Worm (Caenorhabditis elegans) whole organism, early embryonic: Measurements from ENCODE around the gene F11A5.15.

Source experiments
- aly-1 ChIP-seq: sonication (generic microtip); optimal IDR thresholded peaks from 2 replicates; lab custom pipeline; 2016; ENCODE audit warnings: missing genetic modification characterization, missing compliant biosample characterization
- ama-1 ChIP-seq: fragments of 150-350 bp; optimal IDR thresholded peaks from 2 replicates; lab custom pipeline; 2014
- ceh-13 ChIP-seq: fragments of 200-800 bp; sonication (Bioruptor generic); optimal IDR thresholded peaks from 2 replicates; lab custom pipeline; 2018; ENCODE audit warnings: mild to moderate bottlenecking, missing genetic modification characterization, missing compliant biosample characterization
- ets-7 ChIP-seq: sonication (generic microtip); optimal IDR thresholded peaks from 2 replicates; lab custom pipeline; 2016; ENCODE audit warnings: missing genotype, missing genetic modification characterization, missing compliant biosample characterization
- flt-1 ChIP-seq: fragments of 200-800 bp; sonication (Bioruptor generic); IDR thresholded peaks from 2 replicates; pipeline ENCODE4 v1.3.6; 2022; ENCODE audit warnings: missing genetic modification characterization, missing compliant biosample characterization
- hmbx-1 ChIP-seq: sonication (generic microtip); optimal IDR thresholded peaks from 2 replicates; lab custom pipeline; 2016; ENCODE audit warnings: mild to moderate bottlenecking, missing genetic modification characterization, missing compliant biosample characterization
- hnd-1 ChIP-seq: sonication (generic microtip); optimal IDR thresholded peaks from 2 replicates; lab custom pipeline; 2016; ENCODE audit warnings: missing genetic modification characterization, missing compliant biosample characterization

DNA sequence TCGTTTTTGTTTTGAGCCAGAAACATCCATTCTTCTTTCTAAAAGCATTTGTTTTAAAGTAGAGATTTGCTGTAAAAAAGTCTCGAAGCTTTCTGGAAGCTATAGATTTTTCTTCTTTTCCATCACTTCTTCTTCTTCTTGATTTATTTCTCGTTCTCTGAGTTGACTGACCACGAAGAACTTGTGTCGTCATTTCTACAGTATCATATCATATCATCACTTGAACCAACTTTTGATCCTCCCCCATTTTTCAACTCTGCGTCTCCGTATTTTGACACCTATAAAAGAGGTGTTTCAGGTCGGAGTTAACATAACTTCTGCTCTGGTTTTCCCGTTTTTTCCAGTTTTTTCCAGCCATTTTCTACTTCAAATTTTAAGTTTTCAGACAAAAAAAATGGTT is 3.9 kb downstream of the F11A5.15 start, which contains the start of gene F11A5.9:
- TF ChIP-seq ama-1 (no peak), aly-1 (no peak), flt-1 (no peak), ets-7 (tag; lab: Kevin White, UChicago) (no peak), hnd-1 (tag; lab: Kevin White, UChicago) (no peak), ceh-13 (GFP tag; lab: Kevin White, UChicago) (no peak), hmbx-1 (tag; lab: Kevin White, UChicago) (no peak)
